Fruit fly (Drosophila melanogaster): ENCODE data around the gene CG34426.

CG34426 gene

dm6 chr3L:8827133-8827867, 25.0 kb downstream of the CG34426 start, which contains the start of gene dally (continued):
- no peak; the same call in 1 of the 3 replicates for TF ChIP-seq CG6791 (GFP tag; IDR thresholded peaks at IDR 0.05; ENCODE audit: partially characterized antibody)
- TF ChIP-seq exex (tag; optimal IDR thresholded peaks at IDR 0.05) = no peak
- peak; percentile 68 for TF ChIP-seq Opbp (GFP tag; IDR thresholded peaks at IDR 0.05; ENCODE audit: partially characterized antibody)
- peak; percentile 7 for TF ChIP-seq CG15479 (GFP tag; optimal IDR thresholded peaks at IDR 0.05)
- TF ChIP-seq Dad (GFP tag; optimal IDR thresholded peaks at IDR 0.05) = peak; percentile 11
- TF ChIP-seq pum (GFP tag; optimal IDR thresholded peaks at IDR 0.05) = no peak
- TF ChIP-seq CG1603 (tag; optimal IDR thresholded peaks at IDR 0.05) = peak; percentile 16
- TF ChIP-seq Usf (GFP tag; optimal IDR thresholded peaks at IDR 0.05) = no peak
- peak; percentile 28 for TF ChIP-seq CG34376 (GFP tag; optimal IDR thresholded peaks at IDR 0.05)
- peak; percentile 51 for TF ChIP-seq CG15514 (GFP tag; optimal IDR thresholded peaks at IDR 0.05)
- TF ChIP-seq HLHmδ (GFP tag; optimal IDR thresholded peaks at IDR 0.05) = peak; percentile 88
- no peak for TF ChIP-seq CG7786 (GFP tag; optimal IDR thresholded peaks at IDR 0.05)
- no peak for TF ChIP-seq Six4 (GFP tag; optimal IDR thresholded peaks at IDR 0.05)
- TF ChIP-seq row (GFP tag; IDR thresholded peaks at IDR 0.05) = peak; percentile 81
- peak; percentile 30 for TF ChIP-seq nau (GFP tag; optimal IDR thresholded peaks at IDR 0.05)
- TF ChIP-seq CG17359 (tag; optimal IDR thresholded peaks at IDR 0.05) = peak; percentile 36
- no peak for TF ChIP-seq CG9727 (GFP tag; optimal IDR thresholded peaks at IDR 0.05)
- no peak for TF ChIP-seq CG7357 (GFP tag; IDR thresholded peaks at IDR 0.05)
- no peak for TF ChIP-seq Doc2 (GFP tag; IDR thresholded peaks at IDR 0.05)
- no peak for TF ChIP-seq psq (GFP tag; optimal IDR thresholded peaks at IDR 0.05)
- TF ChIP-seq dmrt11E (tag; optimal IDR thresholded peaks at IDR 0.05) = no peak
- TF ChIP-seq Fer3 (tag; optimal IDR thresholded peaks at IDR 0.05) = no peak
- TF ChIP-seq pzg (GFP tag; optimal IDR thresholded peaks at IDR 0.05) = no peak
- TF ChIP-seq CG17829 (tag; optimal IDR thresholded peaks at IDR 0.05) = peak; percentile 31
- TF ChIP-seq CG13296 (GFP tag; optimal IDR thresholded peaks at IDR 0.05) = peak; percentile 31
- no peak for TF ChIP-seq CG6654 (GFP tag; optimal IDR thresholded peaks at IDR 0.05)
- TF ChIP-seq tap (tag; optimal IDR thresholded peaks at IDR 0.05) = peak; percentile 2
- TF ChIP-seq CG6765 (GFP tag; optimal IDR thresholded peaks at IDR 0.05) = peak; percentile 8
- TF ChIP-seq sob (GFP tag; IDR thresholded peaks at IDR 0.05) = peak; percentile 40; the same call in 1 of the 2 replicates
- no peak for TF ChIP-seq pros (GFP tag; optimal IDR thresholded peaks at IDR 0.05)
- no peak for TF ChIP-seq bab2 (GFP tag; optimal IDR thresholded peaks at IDR 0.05)
- TF ChIP-seq CG12071 (GFP tag; optimal IDR thresholded peaks at IDR 0.05) = peak; percentile 50
- TF ChIP-seq sim (GFP tag; IDR thresholded peaks at IDR 0.05) = 0 out of 2 replicates have a peak, but pooled peaks have one; percentile 24
- peak; percentile 37 for TF ChIP-seq CG2712 (tag; optimal IDR thresholded peaks at IDR 0.05)
- no peak for TF ChIP-seq CG14710 (tag; optimal IDR thresholded peaks at IDR 0.05)
- no peak for TF ChIP-seq prd (optimal IDR thresholded peaks at IDR 0.05)
- no peak for TF ChIP-seq prd (GFP tag; IDR thresholded peaks at IDR 0.05)
- TF ChIP-seq zen2 (GFP tag; IDR thresholded peaks at IDR 0.05; ENCODE audit: partially characterized antibody) = peak; percentile 62; the same call in 1 of the 3 replicates
- TF ChIP-seq Side (GFP tag; optimal IDR thresholded peaks at IDR 0.05) = peak; percentile 25
- TF ChIP-seq CG18764 (GFP tag; optimal IDR thresholded peaks at IDR 0.05) = no peak
- TF ChIP-seq CG2120 (GFP tag; optimal IDR thresholded peaks at IDR 0.05) = peak; percentile 14
- TF ChIP-seq Sry-δ (GFP tag; optimal IDR thresholded peaks at IDR 0.05) = no peak
- peak; percentile 44 for TF ChIP-seq B-H2 (GFP tag; optimal IDR thresholded peaks at IDR 0.05)
- no peak for TF ChIP-seq pho (GFP tag; optimal IDR thresholded peaks at IDR 0.05)
- peak; percentile 26; the same call in 1 of the 2 replicates for TF ChIP-seq hbn (GFP tag; IDR thresholded peaks at IDR 0.05; ENCODE audit: partially characterized antibody)
- peak; percentile 15 for TF ChIP-seq fd64A (GFP tag; optimal IDR thresholded peaks at IDR 0.05)
- TF ChIP-seq nmo (GFP tag; optimal IDR thresholded peaks at IDR 0.05) = no peak
- TF ChIP-seq Spps (tag; optimal IDR thresholded peaks at IDR 0.05) = no peak
- TF ChIP-seq CG3407 (GFP tag; optimal IDR thresholded peaks at IDR 0.05) = peak; percentile 2

Measured in whole organism, embryonic.